Worm (Caenorhabditis elegans): ENCODE data around the gene madf-8.

Gene madf-8

ce11 chrIII:3675480-3675879 lies 24.8 kb upstream of the madf-8 start:
- no peak for TF ChIP-seq pha-4 (tag; optimal IDR thresholded peaks at IDR 0.05)
- TF ChIP-seq ceh-16 (tag; optimal IDR thresholded peaks at IDR 0.05) = no peak
- no peak for TF ChIP-seq ceh-28 (tag; optimal IDR thresholded peaks at IDR 0.05)

DNA sequence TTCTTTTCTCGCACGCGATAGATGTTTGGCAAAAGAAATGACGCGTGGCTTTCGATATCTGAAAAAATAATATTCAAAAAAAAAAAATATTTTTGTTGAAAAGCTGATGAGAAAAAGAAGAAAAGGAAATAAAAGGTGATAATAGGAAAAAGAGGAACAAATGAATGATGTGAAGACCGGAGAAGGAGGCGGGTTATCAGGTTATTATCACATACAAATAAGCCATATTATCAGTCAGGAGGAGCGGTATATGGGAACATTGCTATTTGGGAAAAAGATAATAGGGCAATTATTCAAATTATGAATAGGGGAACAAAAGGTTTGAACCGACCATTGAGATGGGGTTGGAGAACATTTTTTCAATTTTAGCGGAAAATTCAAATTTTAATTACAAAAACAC lies 23.5 kb upstream of the madf-8 start:
- TF ChIP-seq fos-1 (tag; optimal IDR thresholded peaks at IDR 0.05) = no peak
- TF ChIP-seq skn-1 (tag; optimal IDR thresholded peaks at IDR 0.05) = no peak
- TF ChIP-seq pqm-1 (tag; optimal IDR thresholded peaks at IDR 0.05) = no peak
- no peak for TF ChIP-seq egl-5 (tag; optimal IDR thresholded peaks at IDR 0.05)
- no peak for TF ChIP-seq nhr-77 (tag; optimal IDR thresholded peaks at IDR 0.05)
- no peak for TF ChIP-seq nhr-23 (tag; optimal IDR thresholded peaks at IDR 0.05)
- no peak for TF ChIP-seq jun-1 (tag; optimal IDR thresholded peaks at IDR 0.05)
- TF ChIP-seq nhr-12 (tag; optimal IDR thresholded peaks at IDR 0.05) = no peak
- TF ChIP-seq nhr-76 (tag; optimal IDR thresholded peaks at IDR 0.05) = no peak
- TF ChIP-seq pha-4 (tag; optimal IDR thresholded peaks at IDR 0.05) = no peak
- no peak for TF ChIP-seq aly-2 (tag; optimal IDR thresholded peaks at IDR 0.05)

DNA sequence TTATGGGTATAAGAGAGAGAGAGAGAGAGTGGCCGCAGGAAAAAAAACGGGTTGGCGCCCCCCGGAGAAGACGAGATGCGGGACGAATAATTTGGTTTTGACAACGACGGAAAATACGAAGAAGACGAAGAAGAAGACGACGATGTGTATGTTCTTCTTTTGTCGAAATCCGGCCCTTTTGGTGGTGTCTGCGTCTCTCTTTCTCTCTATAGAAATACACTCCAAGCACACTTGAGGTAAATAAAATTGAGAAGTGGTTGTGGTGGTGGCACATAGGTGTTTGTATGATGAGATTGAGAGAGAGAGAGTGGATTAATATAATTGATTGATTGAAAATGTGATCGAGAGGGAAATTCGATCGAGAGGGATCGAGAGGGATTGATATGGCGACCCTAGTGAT lies 22.2 kb upstream of the madf-8 start:
- no peak for TF ChIP-seq ZK546.5 (tag; optimal IDR thresholded peaks at IDR 0.05)
- no peak for TF ChIP-seq jun-1 (tag; optimal IDR thresholded peaks at IDR 0.05)
- TF ChIP-seq skn-1 (tag; optimal IDR thresholded peaks at IDR 0.05) = no peak
- peak; percentile 35 for TF ChIP-seq hmg-11 (tag; optimal IDR thresholded peaks at IDR 0.05)
- TF ChIP-seq nhr-237 (tag; optimal IDR thresholded peaks at IDR 0.05) = no peak
- no peak for TF ChIP-seq ceh-28 (tag; optimal IDR thresholded peaks at IDR 0.05)
- no peak for TF ChIP-seq ama-1 (optimal IDR thresholded peaks at IDR 0.05)
- no peak for TF ChIP-seq R02D3.7 (tag; optimal IDR thresholded peaks at IDR 0.05)
- TF ChIP-seq zag-1 (tag; optimal IDR thresholded peaks at IDR 0.05) = no peak
- no peak for TF ChIP-seq elt-1 (tag; optimal IDR thresholded peaks at IDR 0.05)
- no peak for TF ChIP-seq snpc-4 (tag; optimal IDR thresholded peaks at IDR 0.05)
- TF ChIP-seq egl-27 (tag; optimal IDR thresholded peaks at IDR 0.05) = no peak
- no peak for TF ChIP-seq unc-39 (tag; optimal IDR thresholded peaks at IDR 0.05)
- TF ChIP-seq ztf-4 (tag; optimal IDR thresholded peaks at IDR 0.05) = no peak
- TF ChIP-seq lin-39 (tag; optimal IDR thresholded peaks at IDR 0.05) = no peak
- no peak for TF ChIP-seq sea-2 (GFP tag; optimal IDR thresholded peaks at IDR 0.05)
- no peak for TF ChIP-seq nhr-28 (tag; optimal IDR thresholded peaks at IDR 0.05)
- no peak for TF ChIP-seq nhr-11 (tag; optimal IDR thresholded peaks at IDR 0.05)
- no peak for TF ChIP-seq nhr-77 (tag; optimal IDR thresholded peaks at IDR 0.05)
- TF ChIP-seq aly-2 (tag; optimal IDR thresholded peaks at IDR 0.05) = no peak
- peak; percentile 34 for TF ChIP-seq nhr-25 (tag; optimal IDR thresholded peaks at IDR 0.05)
- peak; percentile 61 for TF ChIP-seq nfya-1 (tag; optimal IDR thresholded peaks at IDR 0.05; ENCODE audit: insufficient read depth)
- TF ChIP-seq nhr-67 (tag; optimal IDR thresholded peaks at IDR 0.05) = no peak
- no peak for TF ChIP-seq mml-1 (tag; optimal IDR thresholded peaks at IDR 0.05)
- TF ChIP-seq fos-1 (tag; optimal IDR thresholded peaks at IDR 0.05) = no peak
- no peak for TF ChIP-seq nhr-12 (tag; optimal IDR thresholded peaks at IDR 0.05)
- no peak for TF ChIP-seq lin-15B (tag; optimal IDR thresholded peaks at IDR 0.05)
- no peak for TF ChIP-seq ceh-82 (tag; optimal IDR thresholded peaks at IDR 0.05)
- peak; percentile 25 for TF ChIP-seq egl-5 (tag; optimal IDR thresholded peaks at IDR 0.05)
- no peak for TF ChIP-seq elt-3 (tag; optimal IDR thresholded peaks at IDR 0.05)
- TF ChIP-seq tbx-2 (tag; optimal IDR thresholded peaks at IDR 0.05) = no peak
- TF ChIP-seq elt-2 (tag; optimal IDR thresholded peaks at IDR 0.05) = no peak
- TF ChIP-seq lsy-12 (tag; optimal IDR thresholded peaks at IDR 0.05) = no peak
- no peak for TF ChIP-seq pqm-1 (tag; optimal IDR thresholded peaks at IDR 0.05)
- TF ChIP-seq pha-4 (tag; optimal IDR thresholded peaks at IDR 0.05) = peak; percentile 58
- no peak for TF ChIP-seq unc-62 (GFP tag; optimal IDR thresholded peaks at IDR 0.05)
- peak; percentile 9 for TF ChIP-seq fkh-10 (GFP tag; optimal IDR thresholded peaks at IDR 0.05)
- TF ChIP-seq ztf-11 (tag; optimal IDR thresholded peaks at IDR 0.05) = no peak

- TF ChIP-seq nhr-237 (tag; optimal IDR thresholded peaks at IDR 0.05) (no peak), elt-2 (tag; optimal IDR thresholded peaks at IDR 0.05) (no peak), egl-27 (tag; optimal IDR thresholded peaks at IDR 0.05) (no peak), ceh-16 (tag; optimal IDR thresholded peaks at IDR 0.05) (no peak), nhr-11 (tag; optimal IDR thresholded peaks at IDR 0.05) (no peak), snpc-4 (tag; optimal IDR thresholded peaks at IDR 0.05) (no peak), nhr-28 (tag; optimal IDR thresholded peaks at IDR 0.05) (no peak), ceh-28 (tag; optimal IDR thresholded peaks at IDR 0.05) (no peak), R02D3.7 (tag; optimal IDR thresholded peaks at IDR 0.05) (no peak), zag-1 (tag; optimal IDR thresholded peaks at IDR 0.05) (no peak), nfya-1 (tag; optimal IDR thresholded peaks at IDR 0.05; ENCODE audit: insufficient read depth) (peak; percentile 27), hmg-11 (tag; optimal IDR thresholded peaks at IDR 0.05) (peak; percentile 12), nhr-77 (tag; optimal IDR thresholded peaks at IDR 0.05) (no peak), lin-15B (tag; optimal IDR thresholded peaks at IDR 0.05) (no peak), pha-4 (tag; optimal IDR thresholded peaks at IDR 0.05) (peak; percentile 62), sea-2 (GFP tag; optimal IDR thresholded peaks at IDR 0.05) (no peak)
Measured at ce11 chrIII:3670984-3671383, 20.4 kb upstream of the madf-8 start.

Data from whole organism, L3 larva.